Worm (Caenorhabditis elegans): ENCODE data around the gene C55A1.6.

Gene C55A1.6

ce11 chrV:15685599-15685998 is 37.8 kb downstream of the C55A1.6 start, which contains the start of gene nhr-196 (continued):
- no peak for TF ChIP-seq nhr-84 (tag; optimal IDR thresholded peaks at IDR 0.05)
- peak; percentile 24 for TF ChIP-seq fkh-4 (tag; optimal IDR thresholded peaks at IDR 0.05; ENCODE audit: borderline replicate concordance)
- no peak for TF ChIP-seq aha-1 (tag; optimal IDR thresholded peaks at IDR 0.05)
- no peak for TF ChIP-seq ceh-88 (GFP tag; IDR thresholded peaks at IDR 0.05)
- peak; percentile 58 for TF ChIP-seq sox-4 (tag; optimal IDR thresholded peaks at IDR 0.05)
- TF ChIP-seq nhr-85 (tag): no peak
- TF ChIP-seq mep-1 (tag; optimal IDR thresholded peaks at IDR 0.05): no peak
- peak; percentile 80 for TF ChIP-seq pax-3 (tag; optimal IDR thresholded peaks at IDR 0.05)
- TF ChIP-seq nhr-76 (tag; optimal IDR thresholded peaks at IDR 0.05): no peak
- TF ChIP-seq pqm-1 (tag; optimal IDR thresholded peaks at IDR 0.05): no peak
- TF ChIP-seq tlp-1 (tag; optimal IDR thresholded peaks at IDR 0.05): no peak
- TF ChIP-seq ceh-63 (GFP tag; optimal IDR thresholded peaks at IDR 0.05): no peak
- TF ChIP-seq lsy-2 (tag; optimal IDR thresholded peaks at IDR 0.05): no peak
- no peak for TF ChIP-seq nhr-237 (tag; optimal IDR thresholded peaks at IDR 0.05)
- TF ChIP-seq unc-30 (tag; optimal IDR thresholded peaks at IDR 0.05): no peak
- no peak for TF ChIP-seq ceh-82 (tag; optimal IDR thresholded peaks at IDR 0.05)
- no peak for TF ChIP-seq ceh-8 (GFP tag; optimal IDR thresholded peaks at IDR 0.05)
- TF ChIP-seq isw-1 (GFP tag; IDR thresholded peaks at IDR 0.05): no peak
- TF ChIP-seq pag-3 (tag; optimal IDR thresholded peaks at IDR 0.05; ENCODE audit: borderline replicate concordance, insufficient read depth): no peak
- no peak for TF ChIP-seq nhr-12 (tag; optimal IDR thresholded peaks at IDR 0.05)
- no peak for TF ChIP-seq snpc-4 (tag; optimal IDR thresholded peaks at IDR 0.05)
- TF ChIP-seq nhr-77 (tag; optimal IDR thresholded peaks at IDR 0.05): no peak
- no peak for TF ChIP-seq sptf-1 (tag; optimal IDR thresholded peaks at IDR 0.05)
- TF ChIP-seq fkh-8 (tag; optimal IDR thresholded peaks at IDR 0.05): peak; percentile 66
- TF ChIP-seq sup-37 (GFP tag; optimal IDR thresholded peaks at IDR 0.05): no peak
- TF ChIP-seq F16B12.6 (tag; optimal IDR thresholded peaks at IDR 0.05): no peak
- peak; percentile 17 for TF ChIP-seq nhr-71 (tag; optimal IDR thresholded peaks at IDR 0.05)

- TF ChIP-seq nhr-11 (tag; optimal IDR thresholded peaks at IDR 0.05) (no peak), nhr-237 (tag; optimal IDR thresholded peaks at IDR 0.05) (no peak), elt-3 (tag; optimal IDR thresholded peaks at IDR 0.05) (no peak), fos-1 (tag; optimal IDR thresholded peaks at IDR 0.05) (no peak), lin-13 (GFP tag; optimal IDR thresholded peaks at IDR 0.05) (no peak), nhr-84 (tag; optimal IDR thresholded peaks at IDR 0.05) (no peak), nhr-12 (tag; optimal IDR thresholded peaks at IDR 0.05) (no peak), lir-3 (tag; optimal IDR thresholded peaks at IDR 0.05; ENCODE audit: poor library complexity) (no peak), nhr-71 (tag; optimal IDR thresholded peaks at IDR 0.05) (no peak), C16A3.4 (tag; optimal IDR thresholded peaks at IDR 0.05) (no peak), C04F5.9 (tag; optimal IDR thresholded peaks at IDR 0.05) (no peak), skn-1 (tag; optimal IDR thresholded peaks at IDR 0.05) (no peak), xbp-1 (tag; optimal IDR thresholded peaks at IDR 0.05) (no peak), lsy-2 (tag; optimal IDR thresholded peaks at IDR 0.05) (no peak), nhr-77 (tag; optimal IDR thresholded peaks at IDR 0.05) (no peak), efl-1 (optimal IDR thresholded peaks at IDR 0.05) (no peak), efl-1 (GFP tag; optimal IDR thresholded peaks at IDR 0.05 in 1 of 2) (no peak), jun-1 (tag; optimal IDR thresholded peaks at IDR 0.05) (no peak), Y116A8C.19 (tag; optimal IDR thresholded peaks at IDR 0.05; ENCODE audit: borderline replicate concordance) (no peak), lin-35 (GFP tag; optimal IDR thresholded peaks at IDR 0.05) (no peak)
Measured at ce11 chrV:15687660-15688059, 39.8 kb downstream of the C55A1.6 start, which contains the start of gene nhr-197. Gene nhr-197, plus strand, starts transcription at chrV:15687960.

ce11 chrV:15689952-15690351 is 42.1 kb downstream of the C55A1.6 start, which contains the start of gene nhr-268:
Gene nhr-268, plus strand, starts transcription at chrV:15690252.
- no peak for TF ChIP-seq nhr-84 (tag; optimal IDR thresholded peaks at IDR 0.05)
- no peak for TF ChIP-seq unc-62 (GFP tag; optimal IDR thresholded peaks at IDR 0.05)
- no peak for TF ChIP-seq lir-3 (tag; optimal IDR thresholded peaks at IDR 0.05; ENCODE audit: poor library complexity)
- TF ChIP-seq ceh-82 (tag; optimal IDR thresholded peaks at IDR 0.05): no peak
